Fruit fly (Drosophila melanogaster) whole organism, embryonic: ENCODE results near the gene Hph.

Experiments used
- Atf3 ChIP-seq: fragments of 200-800 bp; sonication (Bioruptor generic); optimal IDR thresholded peaks from 3 replicates; lab custom pipeline; 2016; ENCODE audit warnings: missing biosample characterization, missing genetic modification characterization
- Bdp1 ChIP-seq: fragments of 200-800 bp; sonication (Bioruptor generic); optimal IDR thresholded peaks from 3 replicates; lab custom pipeline; 2016; ENCODE audit warnings: missing biosample characterization, missing genetic modification characterization
- Bgb ChIP-seq: fragments of 200-800 bp; sonication (Bioruptor generic); IDR thresholded peaks from 2 replicates; pipeline ENCODE4 v1.3.6; 2022; ENCODE audit warnings: missing biosample characterization, missing genetic modification characterization; ENCODE audit not compliant: partially characterized antibody
- CG10209 ChIP-seq: fragments of 200-800 bp; sonication (Bioruptor generic); optimal IDR thresholded peaks from 3 replicates; lab custom pipeline; 2017; ENCODE audit warnings: missing biosample characterization, mild to moderate bottlenecking, missing genetic modification characterization, missing genetic modification reagents
- CG1024 ChIP-seq: fragments of 200-800 bp; sonication (Bioruptor generic); IDR thresholded peaks from 2 replicates; pipeline ENCODE4 v1.3.6; 2022; ENCODE audit warnings: missing biosample characterization, missing genetic modification characterization
- CG10979 ChIP-seq: fragments of 200-800 bp; sonication (Bioruptor generic); optimal IDR thresholded peaks from 2 replicates; lab custom pipeline; 2018; ENCODE audit warnings: missing biosample characterization, mild to moderate bottlenecking, missing genetic modification characterization, moderate library complexity
- CG11560 ChIP-seq: fragments of 200-800 bp; sonication (Bioruptor generic); IDR thresholded peaks from 3 replicates; pipeline ENCODE4 v1.3.6; 2022; ENCODE audit warnings: missing biosample characterization, missing genetic modification characterization
- CG12769 ChIP-seq: fragments of 200-800 bp; sonication (Bioruptor generic); optimal IDR thresholded peaks from 2 replicates; lab custom pipeline; 2019; ENCODE audit warnings: missing biosample characterization, mild to moderate bottlenecking, missing genetic modification characterization, moderate library complexity
- CG14965 ChIP-seq: fragments of 200-800 bp; sonication (Bioruptor generic); optimal IDR thresholded peaks from 2 replicates; lab custom pipeline; 2016; ENCODE audit warnings: missing biosample characterization, missing genetic modification characterization, borderline replicate concordance
- CG17612 ChIP-seq: fragments of 200-800 bp; sonication (Bioruptor generic); IDR thresholded peaks from 2 replicates; pipeline ENCODE4 v1.3.6; 2022; ENCODE audit warnings: missing biosample characterization, missing genetic modification characterization
- CG17802 ChIP-seq: fragments of 200-800 bp; sonication (Bioruptor generic); optimal IDR thresholded peaks from 2 replicates; lab custom pipeline; 2018; ENCODE audit warnings: missing biosample characterization, mild to moderate bottlenecking, missing genetic modification characterization, moderate library complexity
- CG1832 ChIP-seq: fragments of 200-800 bp; sonication (Bioruptor generic); optimal IDR thresholded peaks from 2 replicates; lab custom pipeline; 2017; ENCODE audit warnings: missing biosample characterization, mild to moderate bottlenecking, missing genetic modification characterization, inconsistent platforms
- CG18764 ChIP-seq: fragments of 200-800 bp; sonication (Bioruptor generic); optimal IDR thresholded peaks from 3 replicates; lab custom pipeline; 2016; ENCODE audit warnings: missing biosample characterization, missing genetic modification characterization
- CG2129 ChIP-seq: fragments of 200-800 bp; sonication (Bioruptor generic); IDR thresholded peaks from 2 replicates; pipeline ENCODE4 v1.3.6; 2022; ENCODE audit warnings: missing biosample characterization, missing genetic modification characterization; ENCODE audit not compliant: partially characterized antibody
- CG3065 ChIP-seq: fragments of 200-800 bp; sonication (Bioruptor generic); optimal IDR thresholded peaks from 2 replicates; lab custom pipeline; 2016; ENCODE audit warnings: missing biosample characterization, missing genetic modification characterization
- CG31388 ChIP-seq: fragments of 200-800 bp; sonication (Bioruptor generic); optimal IDR thresholded peaks from 2 replicates; lab custom pipeline; 2016; ENCODE audit warnings: missing biosample characterization, missing genetic modification characterization
- CG4282 ChIP-seq: fragments of 200-800 bp; sonication (Bioruptor generic); optimal IDR thresholded peaks from 2 replicates; lab custom pipeline; 2016; ENCODE audit warnings: missing biosample characterization, missing genetic modification characterization
- CG4360 ChIP-seq: fragments of 200-800 bp; sonication (Bioruptor generic); IDR thresholded peaks from 2 replicates; pipeline ENCODE4 v1.3.6; 2022; ENCODE audit warnings: missing biosample characterization, missing genetic modification characterization
- CG6254 ChIP-seq: fragments of 200-800 bp; sonication (Bioruptor generic); optimal IDR thresholded peaks from 3 replicates; lab custom pipeline; 2017; ENCODE audit warnings: mild to moderate bottlenecking, missing biosample characterization, missing genetic modification reagents, missing genetic modification characterization
- CG6654 ChIP-seq: fragments of 200-800 bp; sonication (Bioruptor generic); optimal IDR thresholded peaks from 2 replicates; lab custom pipeline; 2017; ENCODE audit warnings: missing biosample characterization, mild to moderate bottlenecking, missing genetic modification characterization
- CG6854 ChIP-seq: fragments of 200-800 bp; sonication (Bioruptor generic); optimal IDR thresholded peaks from 3 replicates; lab custom pipeline; 2017; ENCODE audit warnings: missing biosample characterization, mild to moderate bottlenecking, missing genetic modification characterization
- CG7839 ChIP-seq: fragments of 200-800 bp; sonication (Bioruptor generic); optimal IDR thresholded peaks from 3 replicates; lab custom pipeline; 2018; ENCODE audit warnings: missing biosample characterization, mild to moderate bottlenecking, missing genetic modification characterization, moderate library complexity
- CG9727 ChIP-seq: fragments of 200-800 bp; sonication (Bioruptor generic); optimal IDR thresholded peaks from 3 replicates; lab custom pipeline; 2017; ENCODE audit warnings: missing biosample characterization, mild to moderate bottlenecking, missing genetic modification characterization
- E2f1 ChIP-seq: fragments of 200-800 bp; sonication (Bioruptor generic); IDR thresholded peaks from 2 replicates; pipeline ENCODE4 v1.3.6; 2022; ENCODE audit warnings: missing biosample characterization, missing genetic modification characterization
- HLHmδ ChIP-seq: fragments of 200-800 bp; sonication (Bioruptor generic); optimal IDR thresholded peaks from 2 replicates; lab custom pipeline; 2018; ENCODE audit warnings: missing biosample characterization, mild to moderate bottlenecking, missing genetic modification characterization, moderate library complexity
- Hand ChIP-seq: fragments of 200-800 bp; sonication (Bioruptor generic); optimal IDR thresholded peaks from 2 replicates; lab custom pipeline; 2017; ENCODE audit warnings: mild to moderate bottlenecking, missing biosample characterization, missing genetic modification reagents, missing genetic modification characterization
- Hsf ChIP-seq: fragments of 200-800 bp; sonication (Bioruptor generic); optimal IDR thresholded peaks from 3 replicates; lab custom pipeline; 2016; ENCODE audit warnings: missing biosample characterization, missing genetic modification characterization
- Lhr ChIP-seq: fragments of 200-800 bp; sonication (Bioruptor generic); optimal IDR thresholded peaks from 3 replicates; lab custom pipeline; 2017; ENCODE audit warnings: mild to moderate bottlenecking, missing biosample characterization, missing genetic modification reagents, missing genetic modification characterization
- NC2α ChIP-seq: fragments of 200-800 bp; sonication (Bioruptor generic); optimal IDR thresholded peaks from 2 replicates; lab custom pipeline; 2016; ENCODE audit warnings: missing biosample characterization, missing genetic modification characterization
- NfI ChIP-seq: fragments of 200-800 bp; sonication (Bioruptor generic); optimal IDR thresholded peaks from 3 replicates; lab custom pipeline; 2018; ENCODE audit warnings: missing biosample characterization, mild to moderate bottlenecking, missing genetic modification characterization, moderate library complexity
- Six4 ChIP-seq: fragments of 200-800 bp; sonication (Bioruptor generic); optimal IDR thresholded peaks from 2 replicates; lab custom pipeline; 2016; ENCODE audit warnings: missing biosample characterization, missing genetic modification characterization
- Spps ChIP-seq: fragments of 200-800 bp; sonication (Bioruptor generic); optimal IDR thresholded peaks from 2 replicates; lab custom pipeline; 2018; ENCODE audit warnings: missing biosample characterization, mild to moderate bottlenecking, missing genetic modification characterization
- Sry-δ ChIP-seq: fragments of 200-800 bp; sonication (Bioruptor generic); optimal IDR thresholded peaks from 2 replicates; lab custom pipeline; 2016; ENCODE audit warnings: missing biosample characterization, missing genetic modification characterization
- bigmax ChIP-seq: fragments of 200-800 bp; sonication (Bioruptor generic); optimal IDR thresholded peaks from 2 replicates; lab custom pipeline; 2018; ENCODE audit warnings: missing biosample characterization, mild to moderate bottlenecking, missing genetic modification characterization
- disco-r ChIP-seq: fragments of 200-800 bp; sonication (Bioruptor generic); optimal IDR thresholded peaks from 2 replicates; lab custom pipeline; 2016; ENCODE audit warnings: missing biosample characterization, missing genetic modification characterization
- fd102C ChIP-seq: fragments of 200-800 bp; sonication (Bioruptor generic); optimal IDR thresholded peaks from 2 replicates; lab custom pipeline; 2018; ENCODE audit warnings: missing biosample characterization, mild to moderate bottlenecking, missing genetic modification characterization, moderate library complexity
- fd3F ChIP-seq: fragments of 200-800 bp; sonication (Bioruptor generic); optimal IDR thresholded peaks from 2 replicates; lab custom pipeline; 2018; ENCODE audit warnings: missing biosample characterization, mild to moderate bottlenecking, missing genetic modification characterization, moderate library complexity
- fu2 ChIP-seq: fragments of 200-800 bp; sonication (Bioruptor generic); optimal IDR thresholded peaks from 2 replicates; lab custom pipeline; 2016; ENCODE audit warnings: missing biosample characterization, missing genetic modification characterization
- gsb-n ChIP-seq: fragments of 200-800 bp; sonication (Bioruptor generic); optimal IDR thresholded peaks from 3 replicates; lab custom pipeline; 2018; ENCODE audit warnings: missing biosample characterization, mild to moderate bottlenecking, missing genetic modification characterization
- inv ChIP-seq: fragments of 200-800 bp; sonication (Bioruptor generic); IDR thresholded peaks from 2 replicates; pipeline ENCODE4 v1.3.6; 2022; ENCODE audit warnings: missing biosample characterization, missing genetic modification characterization; ENCODE audit not compliant: partially characterized antibody
- otp ChIP-seq: fragments of 200-800 bp; sonication (Bioruptor generic); IDR thresholded peaks from 3 replicates; pipeline ENCODE4, ENCODE4 v1.3.6; 2022; ENCODE audit warnings: missing biosample characterization, missing genetic modification characterization
- salm ChIP-seq: fragments of 200-800 bp; sonication (Bioruptor generic); optimal IDR thresholded peaks from 2 replicates; lab custom pipeline; 2018; ENCODE audit warnings: missing biosample characterization, mild to moderate bottlenecking, missing genetic modification characterization
- scrt ChIP-seq: fragments of 200-800 bp; sonication (Bioruptor generic); optimal IDR thresholded peaks from 2 replicates; lab custom pipeline; 2018; ENCODE audit warnings: missing biosample characterization, mild to moderate bottlenecking, missing genetic modification characterization, moderate library complexity
- sd ChIP-seq: fragments of 200-800 bp; sonication (Bioruptor generic); optimal IDR thresholded peaks from 3 replicates; lab custom pipeline; 2018; ENCODE audit warnings: missing biosample characterization, mild to moderate bottlenecking, missing genetic modification characterization, moderate library complexity
- so ChIP-seq: fragments of 200-800 bp; sonication (Bioruptor generic); IDR thresholded peaks from 3 replicates; pipeline ENCODE4 v1.3.6; 2022; ENCODE audit warnings: missing biosample characterization, missing genetic modification characterization
- sob ChIP-seq: fragments of 200-800 bp; sonication (Bioruptor generic); IDR thresholded peaks from 2 replicates; pipeline ENCODE4 v1.3.6; 2022; ENCODE audit warnings: missing biosample characterization, missing genetic modification characterization
- tgo ChIP-seq: fragments of 200-800 bp; sonication (Bioruptor generic); IDR thresholded peaks from 3 replicates; pipeline ENCODE4 v1.3.6; 2022; ENCODE audit warnings: missing biosample characterization, missing genetic modification characterization
- yki ChIP-seq: fragments of >200 bp; optimal IDR thresholded peaks from 3 replicates; lab custom pipeline; 2018
- zf30C ChIP-seq: fragments of 200-800 bp; sonication (Bioruptor generic); optimal IDR thresholded peaks from 3 replicates; lab custom pipeline; 2018; ENCODE audit warnings: missing biosample characterization, mild to moderate bottlenecking, missing genetic modification characterization

Hph gene

dm6 chr3R:5256462-5257146 is at the start of gene Hph, which contains the start of gene Enoph (continued):
- TF ChIP-seq CG3065 (GFP tag; lab: Kevin White, UChicago) (peak; percentile 15), CG11560 (tag; lab: Robert Waterston, UW) (peak; percentile 50; the same call in 1 of the 3 replicates), Bgb (peak; percentile 67), CG17612 (GFP tag; lab: Robert Waterston, UW) (no peak), NC2α (no peak), Lhr (peak; percentile 7), Hsf (GFP tag; lab: Kevin White, UChicago) (peak; percentile 48), so (no peak), CG1024 (peak; percentile 23; the same call in 1 of the 2 replicates), CG17802 (tag; lab: Kevin White, UChicago) (no peak), CG12769 (tag; lab: Kevin White, UChicago) (peak; percentile 11), CG7839 (tag; lab: Kevin White, UChicago) (peak; percentile 62), CG18764 (GFP tag; lab: Kevin White, UChicago) (peak; percentile 18), scrt (GFP tag; lab: Kevin White, UChicago) (peak; percentile 64), CG2129 (peak; percentile 44), Hand (GFP tag; lab: Kevin White, UChicago) (no peak), tgo (peak; percentile 55), fd102C (GFP tag; lab: Kevin White, UChicago) (no peak), inv (GFP tag; lab: Robert Waterston, UW) (peak; percentile 78), CG9727 (GFP tag; lab: Kevin White, UChicago) (peak; percentile 67), E2f1 (0 out of 2 replicates have a peak, but pooled peaks have one; percentile 43), sob (GFP tag; lab: Robert Waterston, UW) (0 out of 2 replicates have a peak, but pooled peaks have one; percentile 42), salm (tag; lab: Kevin White, UChicago) (no peak), NfI (GFP tag; lab: Kevin White, UChicago) (peak; percentile 40), otp (GFP tag; lab: Robert Waterston, UW) (no peak), CG4360 (no peak), gsb-n (tag; lab: Kevin White, UChicago) (peak; percentile 44), disco-r (GFP tag; lab: Kevin White, UChicago) (no peak), Bdp1 (GFP tag; lab: Kevin White, UChicago) (no peak), CG6854 (GFP tag; lab: Kevin White, UChicago) (peak; percentile 15), CG6254 (GFP tag; lab: Kevin White, UChicago) (peak; percentile 32), sd (tag; lab: Kevin White, UChicago) (peak; percentile 19), fd3F (GFP tag; lab: Kevin White, UChicago) (peak; percentile 56), Six4 (peak; percentile 46), zf30C (GFP tag; lab: Kevin White, UChicago) (no peak), Sry-δ (GFP tag; lab: Kevin White, UChicago) (peak; percentile 97), CG10979 (tag; lab: Kevin White, UChicago) (peak; percentile 52), bigmax (GFP tag; lab: Kevin White, UChicago) (no peak), CG4282 (GFP tag; lab: Kevin White, UChicago) (peak; percentile 24), fu2 (GFP tag; lab: Kevin White, UChicago) (peak; percentile 51), CG10209 (GFP tag; lab: Kevin White, UChicago) (peak; percentile 67), CG1832 (GFP tag; lab: Kevin White, UChicago) (no peak), Spps (tag; lab: Kevin White, UChicago) (peak; percentile 7), Atf3 (GFP tag; lab: Kevin White, UChicago) (peak; percentile 20), yki (no peak), HLHmδ (GFP tag; lab: Kevin White, UChicago) (no peak), CG6654 (GFP tag; lab: Kevin White, UChicago) (peak; percentile 22), CG31388 (GFP tag; lab: Kevin White, UChicago) (no peak), CG14965 (GFP tag; lab: Kevin White, UChicago) (no peak)
